Worm (Caenorhabditis elegans): ENCODE measurements around the gene T22B3.3.

Gene T22B3.3

ce11 chrIV:11721878-11722277 lies 18.3 kb upstream of the T22B3.3 start:
- TF ChIP-seq nhr-11 (tag; optimal IDR thresholded peaks at IDR 0.05), result no peak
- TF ChIP-seq lin-35 (GFP tag; optimal IDR thresholded peaks at IDR 0.05), result peak in 1 of 2 experiments; percentile 7
- no peak for TF ChIP-seq skn-1 (tag; optimal IDR thresholded peaks at IDR 0.05)
- TF ChIP-seq C16A3.4 (tag; optimal IDR thresholded peaks at IDR 0.05), result no peak
- TF ChIP-seq elt-2 (tag; optimal IDR thresholded peaks at IDR 0.05), result peak; percentile 38
- TF ChIP-seq ceh-8 (GFP tag; optimal IDR thresholded peaks at IDR 0.05), result no peak

DNA sequence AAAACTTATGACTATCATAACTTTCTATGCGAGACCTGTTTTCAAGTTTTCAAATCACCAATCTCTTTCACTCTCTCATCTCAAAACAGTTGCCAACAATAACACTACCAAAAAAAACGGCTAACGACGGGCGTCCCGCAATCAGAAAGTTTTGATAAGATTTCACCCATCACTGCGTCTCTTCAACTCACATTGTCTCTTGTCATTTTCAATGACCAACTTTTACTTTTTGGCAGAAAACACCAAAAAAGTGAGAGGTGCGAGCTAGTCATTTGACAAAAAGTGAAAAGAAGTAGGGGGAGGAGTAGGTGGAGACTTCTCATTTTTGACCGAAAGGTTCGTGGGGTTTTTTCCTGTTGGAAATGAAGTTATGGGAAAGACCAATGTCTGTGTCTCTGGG lies 15.1 kb upstream of the T22B3.3 start:
- no peak for TF ChIP-seq nhr-237 (tag; optimal IDR thresholded peaks at IDR 0.05)
- TF ChIP-seq nhr-85 (tag), result peak; percentile 71
- no peak for TF ChIP-seq nhr-47 (tag; optimal IDR thresholded peaks at IDR 0.05)
- TF ChIP-seq nhr-90 (tag; optimal IDR thresholded peaks at IDR 0.05; ENCODE audit: poor library complexity), result no peak
- no peak for TF ChIP-seq unc-130 (tag; optimal IDR thresholded peaks at IDR 0.05)
- no peak for TF ChIP-seq aha-1 (tag; optimal IDR thresholded peaks at IDR 0.05)
- TF ChIP-seq elt-3 (tag; optimal IDR thresholded peaks at IDR 0.05), result peak in 1 of 6 experiments; percentile 76
- TF ChIP-seq lin-14 (GFP tag; optimal IDR thresholded peaks at IDR 0.05), result peak; percentile 51
- TF ChIP-seq hlh-17 (GFP tag; optimal IDR thresholded peaks at IDR 0.05; ENCODE audit: borderline replicate concordance), result no peak
- TF ChIP-seq fkh-4 (tag; optimal IDR thresholded peaks at IDR 0.05; ENCODE audit: borderline replicate concordance), result no peak
- no peak for TF ChIP-seq unc-30 (tag; optimal IDR thresholded peaks at IDR 0.05)
- peak; percentile 96 for TF ChIP-seq blmp-1 (tag; optimal IDR thresholded peaks at IDR 0.05)
- no peak for TF ChIP-seq unc-62 (GFP tag; optimal IDR thresholded peaks at IDR 0.05)

- TF ChIP-seq unc-98 (GFP tag; IDR thresholded peaks at IDR 0.05) (no peak), blmp-1 (tag; optimal IDR thresholded peaks at IDR 0.05) (peak; percentile 53), nhr-85 (tag) (peak; percentile 81), efl-1 (optimal IDR thresholded peaks at IDR 0.05) (no peak), efl-1 (GFP tag; optimal IDR thresholded peaks at IDR 0.05 in 1 of 2) (no peak), fkh-10 (GFP tag; optimal IDR thresholded peaks at IDR 0.05) (peak; percentile 30), Y116A8C.19 (tag; optimal IDR thresholded peaks at IDR 0.05; ENCODE audit: borderline replicate concordance) (no peak), mep-1 (tag; optimal IDR thresholded peaks at IDR 0.05) (peak; percentile 5), snu-23 (GFP tag; optimal IDR thresholded peaks at IDR 0.05) (peak; percentile 10), tbx-2 (tag; optimal IDR thresholded peaks at IDR 0.05) (peak; percentile 29), lin-14 (GFP tag; optimal IDR thresholded peaks at IDR 0.05) (peak; percentile 50), nhr-20 (tag; optimal IDR thresholded peaks at IDR 0.05) (peak; percentile 21)
Measured at ce11 chrIV:11717094-11717876, 13.7 kb upstream of the T22B3.3 start.

DNA sequence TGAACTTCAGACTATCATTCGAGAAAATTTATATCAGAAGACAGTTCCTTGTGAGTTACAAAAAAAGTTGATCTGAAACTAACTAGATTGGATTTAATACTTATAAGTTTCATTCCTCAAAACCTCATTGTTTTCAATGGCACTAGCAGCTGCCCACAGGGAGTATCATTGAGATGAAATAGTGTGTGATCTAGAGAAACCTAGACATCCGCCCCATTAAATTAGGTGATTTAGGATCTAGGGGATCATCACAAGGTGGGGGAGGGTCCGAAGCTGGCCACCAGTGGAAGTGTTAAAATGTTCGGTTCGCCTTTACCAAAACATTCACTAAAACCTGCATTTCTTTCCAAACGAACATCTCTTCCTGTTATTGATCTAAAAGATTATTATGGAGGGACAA lies 12.8 kb upstream of the T22B3.3 start:
- TF ChIP-seq nhr-71 (tag; optimal IDR thresholded peaks at IDR 0.05) (peak; percentile 5), alr-1 (tag; optimal IDR thresholded peaks at IDR 0.05; ENCODE audit: borderline replicate concordance) (no peak), lin-14 (GFP tag; optimal IDR thresholded peaks at IDR 0.05) (peak; percentile 11), rnt-1 (tag; optimal IDR thresholded peaks at IDR 0.05) (peak; percentile 55), sox-4 (tag; optimal IDR thresholded peaks at IDR 0.05) (no peak), C16A3.4 (tag; optimal IDR thresholded peaks at IDR 0.05) (no peak)

DNA sequence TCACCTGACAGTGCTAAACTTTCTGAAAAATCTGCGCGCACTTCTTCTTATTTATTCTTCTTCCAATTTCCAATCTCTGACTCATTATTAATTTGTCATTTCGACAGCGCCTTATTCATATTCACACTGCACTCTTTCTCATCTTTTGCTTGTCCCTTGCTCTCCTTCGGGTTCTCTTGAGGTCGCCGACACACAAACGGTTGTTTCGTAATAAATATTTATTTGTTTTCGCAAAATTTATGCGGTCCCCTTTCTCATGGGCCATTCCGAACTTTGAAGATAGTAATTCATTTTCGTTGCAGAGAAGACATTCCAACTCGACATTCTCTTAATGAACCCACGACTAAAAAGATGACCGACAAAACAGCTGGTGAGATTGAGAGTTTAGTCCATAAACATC lies 11.2 kb upstream of the T22B3.3 start, which contains the start of gene magi-1:
magi-1 (plus strand) TSS at position 301 of the 400 bp plus-strand sequence.
- no peak for TF ChIP-seq nhr-19 (GFP tag; conservative IDR thresholded peaks at IDR 0.05)
- TF ChIP-seq ces-1 (GFP tag; optimal IDR thresholded peaks at IDR 0.05), result no peak
- TF ChIP-seq ztf-4 (tag; optimal IDR thresholded peaks at IDR 0.05), result no peak
- no peak for TF ChIP-seq C04F5.9 (tag; optimal IDR thresholded peaks at IDR 0.05)
- no peak for TF ChIP-seq mep-1 (tag; optimal IDR thresholded peaks at IDR 0.05)
- TF ChIP-seq hpl-2 (GFP tag; optimal IDR thresholded peaks at IDR 0.05), result no peak
- no peak for TF ChIP-seq rnt-1 (tag; optimal IDR thresholded peaks at IDR 0.05)

All from whole organism, L1 larva.